Fruit fly (Drosophila melanogaster) whole organism, prepupa: ENCODE measurements around the gene CG5697.

Experiments
- Blimp-1 ChIP-seq: fragments of 200-800 bp; sonication (Bioruptor generic); optimal IDR thresholded peaks from 3 replicates; lab custom pipeline; 2017; ENCODE audit warnings: missing biosample characterization, missing genetic modification characterization, mild to moderate bottlenecking, moderate library complexity, missing genetic modification reagents
- CG3032 ChIP-seq: fragments of 200-800 bp; optimal IDR thresholded peaks from 2 replicates; lab custom pipeline; 2019; ENCODE audit warnings: missing biosample characterization, mild to moderate bottlenecking, missing genetic modification characterization, moderate library complexity
- CG34406 ChIP-seq: fragments of 200-800 bp; sonication (Bioruptor generic); optimal IDR thresholded peaks from 3 replicates; lab custom pipeline; 2016; ENCODE audit warnings: missing biosample characterization, missing genetic modification characterization
- CG4318 ChIP-seq: fragments of 200-800 bp; sonication (Bioruptor generic); optimal IDR thresholded peaks from 3 replicates; lab custom pipeline; 2017; ENCODE audit warnings: missing biosample characterization, mild to moderate bottlenecking, missing genetic modification characterization
- CG6854 ChIP-seq: fragments of 200-800 bp; sonication (Bioruptor generic); optimal IDR thresholded peaks from 2 replicates; lab custom pipeline; 2017; ENCODE audit warnings: missing biosample characterization, mild to moderate bottlenecking, missing genetic modification characterization
- CG9139 ChIP-seq: fragments of 200-800 bp; sonication (Bioruptor generic); optimal IDR thresholded peaks from 3 replicates; lab custom pipeline; 2017; ENCODE audit warnings: missing biosample characterization, mild to moderate bottlenecking, missing genetic modification characterization
- Eip78C ChIP-seq: fragments of 200-800 bp; sonication (Bioruptor generic); peaks from one replicate; lab custom pipeline; 2016; ENCODE audit warnings: missing biosample characterization, missing genetic modification characterization
- Eip93F ChIP-seq: fragments of 200-800 bp; sonication (Bioruptor generic); optimal IDR thresholded peaks from 2 replicates; lab custom pipeline; 2016; ENCODE audit warnings: missing biosample characterization, mild to moderate bottlenecking, missing genetic modification characterization
- Hr4 ChIP-seq: fragments of 200-800 bp; sonication (Bioruptor generic); optimal IDR thresholded peaks from 3 replicates; lab custom pipeline; 2016; ENCODE audit warnings: missing biosample characterization, missing genetic modification characterization
- OdsH ChIP-seq: fragments of 200-800 bp; sonication (Bioruptor generic); optimal IDR thresholded peaks from 3 replicates; lab custom pipeline; 2016; ENCODE audit warnings: missing biosample characterization, missing genetic modification characterization
- Sox102F ChIP-seq: fragments of 200-800 bp; sonication (Bioruptor generic); optimal IDR thresholded peaks from 2 replicates; lab custom pipeline; 2016; ENCODE audit warnings: missing biosample characterization, mild to moderate bottlenecking, missing genetic modification characterization
- esn ChIP-seq: fragments of 200-800 bp; sonication (Bioruptor generic); optimal IDR thresholded peaks from 2 replicates; lab custom pipeline; 2016; ENCODE audit warnings: missing biosample characterization, mild to moderate bottlenecking, missing genetic modification characterization, moderate library complexity
- fkh ChIP-seq: fragments of 200-800 bp; sonication (Bioruptor generic); optimal IDR thresholded peaks from 3 replicates; lab custom pipeline; 2017; ENCODE audit warnings: missing biosample characterization, mild to moderate bottlenecking, missing genetic modification characterization, moderate library complexity
- salr ChIP-seq, 2 experiments: fragments of 200-800 bp; sonication (Bioruptor generic); optimal IDR thresholded peaks; 3 replicates each; lab custom pipeline; 2016 to 2018; ENCODE audit warnings: missing biosample characterization in 2 of 2, missing genetic modification characterization in 2 of 2, mild to moderate bottlenecking in 1 of 2

DNA sequence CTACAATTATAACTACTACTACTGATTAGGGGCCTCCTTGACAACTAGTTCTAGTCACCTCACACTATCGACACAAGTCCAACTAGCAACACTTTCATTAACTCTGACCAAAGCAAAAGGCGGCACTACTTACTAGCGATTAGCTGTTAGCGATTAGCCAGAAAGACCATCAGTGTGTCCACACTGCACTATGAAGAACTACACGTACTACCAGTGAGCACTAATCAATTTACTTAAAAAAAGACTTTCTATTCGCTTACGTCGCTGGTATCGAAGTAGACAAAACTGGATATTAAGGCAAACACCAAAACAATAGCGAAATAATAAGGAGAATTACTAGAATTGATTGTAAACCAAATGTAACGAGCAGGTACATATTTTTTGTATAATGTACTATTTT lies 2.0 kb upstream of the CG5697 start:
- TF ChIP-seq CG6854 (GFP tag; lab: Kevin White, UChicago) (no peak), salr (GFP tag; optimal IDR thresholded peaks at IDR 0.05; lab: Kevin White, UChicago) (no peak), Eip78C (GFP tag; lab: Kevin White, UChicago) (no peak), fkh (GFP tag; lab: Kevin White, UChicago) (no peak), CG3032 (tag; lab: Kevin White, UChicago) (no peak), Blimp-1 (no peak), CG34406 (GFP tag; lab: Kevin White, UChicago) (no peak), Hr4 (GFP tag; lab: Kevin White, UChicago) (no peak), CG9139 (GFP tag; lab: Kevin White, UChicago) (no peak), Sox102F (GFP tag; lab: Kevin White, UChicago) (no peak), esn (GFP tag; lab: Kevin White, UChicago) (no peak), CG4318 (GFP tag; lab: Kevin White, UChicago) (no peak), Eip93F (GFP tag; lab: Kevin White, UChicago) (no peak), OdsH (GFP tag; lab: Kevin White, UChicago) (no peak)
